Fruit fly (Drosophila melanogaster): ENCODE results near the gene CG7322.

Gene CG7322

DNA sequence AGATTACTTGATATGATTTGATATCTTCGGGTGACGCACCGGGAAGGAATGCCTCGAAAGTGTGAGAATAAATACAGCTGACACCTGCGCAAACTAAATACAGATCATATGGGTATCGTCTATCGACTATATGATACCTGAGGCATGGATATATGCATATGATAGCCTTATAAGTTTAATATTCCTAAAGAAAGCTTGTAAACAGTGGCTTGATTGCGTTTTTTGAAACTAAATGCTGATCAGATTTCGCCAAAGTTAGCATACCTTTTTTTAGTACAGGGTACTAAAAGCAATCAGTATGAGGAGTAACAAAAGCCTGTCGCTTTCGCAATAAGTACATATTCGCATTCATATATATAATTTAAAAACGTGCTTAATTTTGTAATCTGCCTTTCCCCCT lies 23.2 kb downstream of the CG7322 start (continued):
- TF ChIP-seq CG12299 (tag; optimal IDR thresholded peaks at IDR 0.05) (no peak), pho (GFP tag; optimal IDR thresholded peaks at IDR 0.05) (no peak), Eip74EF (GFP tag; optimal IDR thresholded peaks at IDR 0.05) (no peak), CG12744 (GFP tag; optimal IDR thresholded peaks at IDR 0.05) (no peak), lmd (GFP tag; IDR thresholded peaks at IDR 0.05) (0 out of 2 replicates have a peak, but pooled peaks have one; percentile 24), CG14965 (GFP tag; optimal IDR thresholded peaks at IDR 0.05; ENCODE audit: borderline replicate concordance) (no peak), Ada2b (GFP tag; IDR thresholded peaks at IDR 0.05) (peak; percentile 50; the same call in 1 of the 2 replicates), HmgZ (tag; optimal IDR thresholded peaks at IDR 0.05) (no peak), CG13894 (tag; optimal IDR thresholded peaks at IDR 0.05) (no peak), CG9797 (GFP tag; optimal IDR thresholded peaks at IDR 0.05) (no peak), CG2202 (tag; optimal IDR thresholded peaks at IDR 0.05) (no peak), sc (optimal IDR thresholded peaks at IDR 0.05) (no peak), sc (GFP tag; optimal IDR thresholded peaks at IDR 0.05) (no peak), CG15073 (GFP tag; optimal IDR thresholded peaks at IDR 0.05) (no peak), nerfin-2 (GFP tag; IDR thresholded peaks at IDR 0.05; ENCODE audit: partially characterized antibody) (no peak), CG7963 (GFP tag; IDR thresholded peaks at IDR 0.05; ENCODE audit: partially characterized antibody) (no peak), CG6765 (GFP tag; optimal IDR thresholded peaks at IDR 0.05) (no peak), CG13287 (GFP tag; IDR thresholded peaks at IDR 0.05; ENCODE audit: partially characterized antibody) (no peak), Atf-2 (GFP tag; optimal IDR thresholded peaks at IDR 0.05) (no peak), CG10979 (tag; optimal IDR thresholded peaks at IDR 0.05) (peak; percentile 13), CG7987 (GFP tag; optimal IDR thresholded peaks at IDR 0.05) (no peak), Pdp1 (GFP tag; optimal IDR thresholded peaks at IDR 0.05) (peak in 1 of 2 experiments; percentile 35), psq (GFP tag; optimal IDR thresholded peaks at IDR 0.05) (no peak), CG31441 (GFP tag; IDR thresholded peaks at IDR 0.05) (no peak), CG15479 (GFP tag; optimal IDR thresholded peaks at IDR 0.05) (no peak), knrl (GFP tag; IDR thresholded peaks at IDR 0.05; ENCODE audit: partially characterized antibody) (no peak), crc (GFP tag; optimal IDR thresholded peaks at IDR 0.05) (no peak), NfI (GFP tag; optimal IDR thresholded peaks at IDR 0.05) (no peak), CG9727 (GFP tag; optimal IDR thresholded peaks at IDR 0.05) (peak; percentile 26), Xrp1 (GFP tag; IDR thresholded peaks at IDR 0.05) (peak; percentile 53; the same call in 1 of the 2 replicates), Vsx1 (GFP tag; optimal IDR thresholded peaks at IDR 0.05) (no peak), NC2β (GFP tag; optimal IDR thresholded peaks at IDR 0.05) (no peak), CG15011 (GFP tag; optimal IDR thresholded peaks at IDR 0.05) (no peak), usp (GFP tag; optimal IDR thresholded peaks at IDR 0.05) (no peak), danr (GFP tag; IDR thresholded peaks at IDR 0.05) (no peak), CG31224 (GFP tag; IDR thresholded peaks at IDR 0.05) (no peak), otp (GFP tag; IDR thresholded peaks at IDR 0.05) (no peak), gro (GFP tag; optimal IDR thresholded peaks at IDR 0.05) (no peak), stwl (tag; optimal IDR thresholded peaks at IDR 0.05) (no peak), CG17359 (tag; optimal IDR thresholded peaks at IDR 0.05) (peak; percentile 40), CG42726 (GFP tag; IDR thresholded peaks at IDR 0.05; ENCODE audit: partially characterized antibody) (no peak), Trl (optimal IDR thresholded peaks at IDR 0.05) (no peak), Trl (GFP tag; optimal IDR thresholded peaks at IDR 0.05) (peak; percentile 13), CoRest (tag; optimal IDR thresholded peaks at IDR 0.05) (no peak), E2f2 (GFP tag; IDR thresholded peaks at IDR 0.05) (no peak), CkIIα-i1 (GFP tag; IDR thresholded peaks at IDR 0.05) (no peak), Mrtf (GFP tag; IDR thresholded peaks at IDR 0.05) (0 out of 3 replicates have a peak, but pooled peaks have one; percentile 15), CG4730 (GFP tag; IDR thresholded peaks at IDR 0.05) (no peak), gcm2 (GFP tag; optimal IDR thresholded peaks at IDR 0.05) (no peak), CG17802 (tag; optimal IDR thresholded peaks at IDR 0.05) (no peak), Dref (GFP tag; IDR thresholded peaks at IDR 0.05) (no peak)
